Worm (Caenorhabditis elegans): ENCODE results near the gene egl-1.

- TF ChIP-seq ref-1 (GFP tag; conservative IDR thresholded peaks at IDR 0.05) (no peak), med-1 (GFP tag; optimal IDR thresholded peaks at IDR 0.05; ENCODE audit: insufficient read depth) (no peak), tab-1 (GFP tag; IDR thresholded peaks at IDR 0.05) (no peak), T22C8.4 (GFP tag; IDR thresholded peaks at IDR 0.05) (no peak), klf-2 (GFP tag; conservative IDR thresholded peaks at IDR 0.05) (no peak), cog-1 (tag; optimal IDR thresholded peaks at IDR 0.05) (no peak), ztf-29 (GFP tag; IDR thresholded peaks at IDR 0.05) (no peak), ztf-23 (GFP tag; IDR thresholded peaks at IDR 0.05) (no peak), flt-1 (GFP tag; IDR thresholded peaks at IDR 0.05) (no peak)
Observed at ce11 chrV:14460615-14461102, 28.5 kb upstream of the egl-1 start, which contains the start of gene F08H9.2.
